Worm (Caenorhabditis elegans): ENCODE results near the gene srv-16.

DNA sequence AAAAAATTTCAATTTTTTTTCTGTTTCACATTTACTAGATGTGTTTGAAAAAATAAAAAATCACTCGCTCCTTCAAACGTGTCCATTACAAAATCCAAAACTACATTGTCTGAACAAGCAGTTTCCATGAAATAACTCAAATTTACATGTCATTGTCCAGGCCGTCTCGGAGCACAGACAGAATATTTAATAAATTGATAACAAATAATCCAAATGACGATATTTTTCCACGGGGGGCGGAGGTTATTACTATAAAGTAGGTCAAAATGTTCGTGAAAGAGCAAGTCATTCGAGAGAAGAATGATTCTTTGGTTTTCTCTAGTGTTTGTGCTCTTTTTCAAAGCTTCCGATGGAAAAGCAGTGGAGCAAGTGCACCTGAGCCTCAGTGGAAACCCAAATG is 49.8 kb downstream of the srv-16 start, which contains the start of gene Y105C5B.3:
- TF ChIP-seq zag-1 (tag; optimal IDR thresholded peaks at IDR 0.05) (no peak), hpl-2 (GFP tag; optimal IDR thresholded peaks at IDR 0.05) (no peak), nhr-19 (GFP tag; conservative IDR thresholded peaks at IDR 0.05) (no peak), blmp-1 (tag; optimal IDR thresholded peaks at IDR 0.05) (no peak), Y116A8C.19 (tag; optimal IDR thresholded peaks at IDR 0.05; ENCODE audit: borderline replicate concordance) (no peak)

All from whole organism, L1 larva.